Worm (Caenorhabditis elegans) whole organism, L1 larva: Measurements from ENCODE around the gene str-207.

Source experiments
- C34B4.2 ChIP-seq: sonication (generic microtip); optimal IDR thresholded peaks from 2 replicates; lab custom pipeline; 2017; ENCODE audit warnings: mild to moderate bottlenecking, missing genetic modification characterization, missing compliant biosample characterization
- F16B12.6 ChIP-seq: fragments of 150-350 bp; optimal IDR thresholded peaks from 2 replicates; lab custom pipeline; 2014; ENCODE audit warnings: missing biosample characterization, missing genetic modification characterization
- Y116A8C.19 ChIP-seq: sonication (generic microtip); optimal IDR thresholded peaks from 2 replicates; lab custom pipeline; 2016; ENCODE audit warnings: missing compliant biosample characterization, missing genetic modification characterization, borderline replicate concordance
- aly-2 ChIP-seq: fragments of 150-350 bp; optimal IDR thresholded peaks from 2 replicates; lab custom pipeline; 2014; ENCODE audit warnings: missing biosample characterization, missing genetic modification characterization
- blmp-1 ChIP-seq: fragments of 150-350 bp; optimal IDR thresholded peaks from 2 replicates; lab custom pipeline; 2014; ENCODE audit warnings: missing biosample characterization, missing genetic modification characterization
- ceh-8 ChIP-seq: fragments of 200-800 bp; sonication (Bioruptor generic); optimal IDR thresholded peaks from 2 replicates; lab custom pipeline; 2018; ENCODE audit warnings: mild to moderate bottlenecking, missing genetic modification characterization, moderate library complexity, missing compliant biosample characterization
- ceh-90 ChIP-seq: sonication (generic microtip); optimal IDR thresholded peaks from 2 replicates; lab custom pipeline; 2016; ENCODE audit warnings: missing genetic modification characterization, missing compliant biosample characterization
- dsc-1 ChIP-seq: sonication (generic microtip); optimal IDR thresholded peaks from 2 replicates; lab custom pipeline; 2016; ENCODE audit warnings: mild to moderate bottlenecking, missing genetic modification characterization, missing compliant biosample characterization
- elt-3 ChIP-seq, 6 experiments: fragments of 150-350 bp in 1 of 6; sonication (generic microtip); optimal IDR thresholded peaks; 2 replicates each; lab custom pipeline; 2017 to 2018; ENCODE audit warnings: missing biosample characterization in 6 of 6, missing genetic modification characterization in 6 of 6, inconsistent platforms in 1 of 6
- fkh-8 ChIP-seq: sonication (generic microtip); optimal IDR thresholded peaks from 2 replicates; lab custom pipeline; 2016; ENCODE audit warnings: mild to moderate bottlenecking, missing genetic modification characterization, missing compliant biosample characterization
- fos-1 ChIP-seq: fragments of 150-350 bp; optimal IDR thresholded peaks from 2 replicates; lab custom pipeline; 2014; ENCODE audit warnings: missing biosample characterization, missing genetic modification characterization
- grh-1 ChIP-seq: fragments of 200-800 bp; sonication (Bioruptor generic); IDR thresholded peaks from 2 replicates; pipeline ENCODE4 v1.3.6; 2022; ENCODE audit warnings: missing genetic modification reagents, missing genetic modification characterization, missing compliant biosample characterization
- hlh-17 ChIP-seq: fragments of 200-800 bp; sonication (Bioruptor generic); optimal IDR thresholded peaks from 2 replicates; lab custom pipeline; 2018; ENCODE audit warnings: missing genetic modification characterization, mild to moderate bottlenecking, missing compliant biosample characterization, moderate library complexity, borderline replicate concordance
- hpl-2 ChIP-seq: fragments of 150-350 bp; optimal IDR thresholded peaks from 2 replicates; lab custom pipeline; 2014; ENCODE audit warnings: missing biosample characterization, missing genetic modification reagents, missing genetic modification characterization
- isw-1 ChIP-seq: fragments of 200-800 bp; sonication (Bioruptor generic); IDR thresholded peaks from 2 replicates; pipeline ENCODE4 v1.3.6; 2022; ENCODE audit warnings: missing genetic modification characterization, missing compliant biosample characterization
- jun-1 ChIP-seq: fragments of 150-350 bp; optimal IDR thresholded peaks from 2 replicates; lab custom pipeline; 2014; ENCODE audit warnings: missing biosample characterization, missing genetic modification reagents, missing genetic modification characterization
- lin-13 ChIP-seq: fragments of 150-350 bp; optimal IDR thresholded peaks from 2 replicates; lab custom pipeline; 2014; ENCODE audit warnings: missing biosample characterization, missing genetic modification reagents, missing genetic modification characterization
- lsy-2 ChIP-seq, 2 experiments: fragments of 150-350 bp; optimal IDR thresholded peaks; 2 replicates each; lab custom pipeline; 2014; ENCODE audit warnings: missing biosample characterization in 2 of 2, missing genetic modification characterization in 2 of 2
- mab-9 ChIP-seq: fragments of 200-800 bp; sonication (Bioruptor generic); IDR thresholded peaks from 2 replicates; pipeline ENCODE4 v1.3.6; 2022; ENCODE audit warnings: missing genetic modification reagents, missing genetic modification characterization, missing compliant biosample characterization
- mep-1 ChIP-seq: fragments of 150-350 bp; optimal IDR thresholded peaks from 2 replicates; lab custom pipeline; 2014; ENCODE audit warnings: missing biosample characterization, missing genetic modification characterization
- nhr-11 ChIP-seq: fragments of 150-350 bp; optimal IDR thresholded peaks from 2 replicates; lab custom pipeline; 2014; ENCODE audit warnings: missing biosample characterization, missing genetic modification characterization
- nhr-19 ChIP-seq: fragments of 200-800 bp; sonication (Bioruptor generic); conservative IDR thresholded peaks from 2 replicates; pipeline ENCODE4 v1.3.6; 2022; ENCODE audit warnings: missing genetic modification characterization, missing compliant biosample characterization
- nhr-77 ChIP-seq: fragments of 150-350 bp; optimal IDR thresholded peaks from 2 replicates; lab custom pipeline; 2014; ENCODE audit warnings: missing biosample characterization, missing genetic modification characterization
- swsn-7 ChIP-seq: sonication (generic microtip); optimal IDR thresholded peaks from 2 replicates; lab custom pipeline; 2016; ENCODE audit warnings: missing genetic modification characterization, missing compliant biosample characterization
- tlp-1 ChIP-seq: fragments of 150-350 bp; optimal IDR thresholded peaks from 2 replicates; lab custom pipeline; 2014; ENCODE audit warnings: missing biosample characterization, missing genetic modification characterization
- unc-86 ChIP-seq: sonication (generic microtip); optimal IDR thresholded peaks from 2 replicates; lab custom pipeline; 2016; ENCODE audit warnings: missing genetic modification characterization, missing compliant biosample characterization
- zag-1 ChIP-seq: fragments of 150-350 bp; optimal IDR thresholded peaks from 2 replicates; lab custom pipeline; 2014; ENCODE audit warnings: missing biosample characterization, missing genetic modification characterization
- ztf-11 ChIP-seq, 2 experiments: sonication (generic microtip); optimal IDR thresholded peaks; 2 replicates each; lab custom pipeline; 2016 to 2017; ENCODE audit warnings: missing genetic modification characterization in 2 of 2, missing biosample characterization in 1 of 2, missing compliant biosample characterization in 1 of 2
- ztf-4 ChIP-seq: fragments of 150-350 bp; optimal IDR thresholded peaks from 2 replicates; lab custom pipeline; 2014; ENCODE audit warnings: missing biosample characterization, missing genetic modification characterization

Gene str-207

DNA sequence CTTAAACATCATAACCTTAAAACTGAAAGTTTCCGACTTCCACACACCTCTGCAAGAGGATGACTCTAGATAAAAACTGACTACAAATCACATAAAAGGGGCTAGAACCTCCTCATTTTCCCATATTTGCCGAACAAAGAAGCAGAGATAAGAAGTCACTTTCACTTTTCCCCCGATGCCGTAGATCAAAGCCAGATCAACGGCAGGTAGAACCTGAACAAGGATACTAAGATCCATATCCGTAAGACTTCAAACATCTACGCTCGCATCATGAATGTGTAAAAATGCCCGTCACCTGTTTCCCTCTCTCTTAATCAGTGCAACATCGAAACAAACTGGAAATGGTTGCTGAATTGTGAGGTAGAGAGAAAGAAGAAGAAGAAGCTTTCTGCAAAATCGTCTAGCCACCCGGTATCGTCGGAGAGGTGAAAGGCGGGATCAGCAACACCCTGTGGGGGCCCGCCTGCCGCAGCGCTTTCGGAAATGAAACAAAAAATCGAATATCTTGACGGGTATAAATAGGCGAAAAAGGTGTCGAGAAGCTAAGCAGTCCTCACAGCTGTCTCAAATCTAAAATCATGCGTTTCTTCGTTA is 32.8 kb upstream of the str-207 start, which contains the start of gene C02E7.6:
TSS of gene C02E7.6 (plus strand) at position 544 of the 594 bp plus-strand sequence.
- TF ChIP-seq nhr-19 (GFP tag; lab: Robert Waterston, UW) (no peak), unc-86 (tag; lab: Kevin White, UChicago) (no peak), blmp-1 (tag; lab: Kevin White, UChicago) (peak; percentile 88), isw-1 (GFP tag; lab: Robert Waterston, UW) (no peak), Y116A8C.19 (tag; lab: Kevin White, UChicago) (no peak), aly-2 (no peak), ztf-11 (tag; optimal IDR thresholded peaks at IDR 0.05; lab: Kevin White, UChicago) (no peak), grh-1 (no peak), jun-1 (peak; percentile 2), hpl-2 (GFP tag; lab: Kevin White, UChicago) (no peak), tlp-1 (tag; lab: Kevin White, UChicago) (no peak), elt-3 (tag; optimal IDR thresholded peaks at IDR 0.05; lab: Kevin White, UChicago) (no peak), nhr-11 (tag; lab: Kevin White, UChicago) (no peak), ztf-4 (tag; lab: Kevin White, UChicago) (peak; percentile 81), ceh-8 (no peak), fkh-8 (tag; lab: Kevin White, UChicago) (no peak), lin-13 (no peak)
- TF ChIP-seq, all 84 proteins: peak for 3

DNA sequence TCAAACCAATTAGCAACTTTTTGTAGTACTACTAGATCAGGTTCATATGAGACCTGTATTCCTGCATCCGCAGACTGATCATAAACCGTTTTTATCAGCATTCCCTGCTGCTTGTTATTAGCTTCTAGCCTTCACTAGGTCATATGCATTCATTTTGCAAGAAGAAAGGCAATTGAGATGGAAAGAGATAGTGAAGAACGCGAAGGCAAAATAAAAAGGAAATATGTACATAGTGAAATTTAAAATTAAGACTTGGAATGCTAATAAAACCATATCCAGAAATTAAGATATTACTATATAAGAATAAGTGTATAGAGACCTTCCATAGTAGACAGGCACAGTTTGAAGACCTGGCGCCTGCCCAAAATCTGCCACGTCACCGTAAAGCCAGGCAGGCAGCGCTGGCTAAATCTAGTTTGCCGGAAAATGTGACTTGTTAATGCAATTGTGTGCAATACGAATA is 30.8 kb upstream of the str-207 start, which contains the start of the genes C02E7.8 and srh-23:
TSS of gene C02E7.8 (minus strand) at position 101 of the 463 bp plus-strand sequence.
TSS of gene srh-23 (plus strand) at position 413 of the 463 bp plus-strand sequence.
- TF ChIP-seq blmp-1 (tag; lab: Kevin White, UChicago): peak; percentile 33
- TF ChIP-seq nhr-77 (tag; lab: Kevin White, UChicago): no peak

DNA sequence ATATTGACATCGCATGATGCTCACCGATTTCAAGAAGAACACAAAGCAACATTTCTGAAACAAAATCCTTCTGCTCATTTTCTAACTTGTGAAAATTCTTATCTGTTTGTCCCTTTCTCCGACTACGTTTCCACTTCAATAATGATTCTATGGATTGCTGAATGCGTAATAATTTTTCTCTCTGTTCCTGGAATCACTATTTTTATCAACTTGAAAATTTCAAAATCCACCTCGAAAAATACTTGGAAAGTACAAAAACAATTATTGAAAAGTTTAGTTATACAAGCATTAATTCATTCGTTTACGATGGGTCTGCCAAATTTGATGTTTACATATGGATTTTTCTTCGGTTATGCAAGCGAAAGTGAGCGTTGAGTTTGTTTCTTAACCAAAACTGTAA is 29.5 kb upstream of the str-207 start, which contains the start of gene srh-22:
TSS of gene srh-22 (plus strand) at position 301 of the 400 bp plus-strand sequence.
- TF ChIP-seq tlp-1 (tag; lab: Kevin White, UChicago) (no peak), swsn-7 (no peak), hlh-17 (GFP tag; lab: Kevin White, UChicago) (no peak), aly-2 (no peak), mep-1 (no peak), lin-13 (no peak)

DNA sequence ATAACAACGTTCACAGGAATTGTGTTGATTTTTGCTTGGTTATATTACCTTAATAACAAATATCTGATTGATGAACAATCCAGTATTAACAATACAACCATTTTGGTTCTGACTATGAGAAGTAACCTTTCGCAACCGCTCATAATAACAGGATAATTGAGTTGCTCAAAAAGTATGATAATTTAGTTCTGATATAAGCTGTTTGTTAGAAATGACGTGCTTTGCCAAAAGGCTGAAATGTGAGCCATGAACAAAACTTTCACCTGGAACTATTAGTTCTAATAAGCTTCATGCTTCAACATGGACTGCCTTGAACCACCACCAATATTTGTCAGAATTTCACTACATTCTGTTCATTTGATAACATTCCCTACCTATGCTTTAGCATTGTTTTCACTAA is 26.9 kb upstream of the str-207 start, which contains the start of gene srh-20:
TSS of gene srh-20 (plus strand) at position 301 of the 400 bp plus-strand sequence.
- TF ChIP-seq C34B4.2 (tag; lab: Kevin White, UChicago) (no peak), zag-1 (no peak), nhr-77 (tag; lab: Kevin White, UChicago) (no peak), dsc-1 (tag; lab: Kevin White, UChicago) (no peak), fos-1 (no peak)

DNA sequence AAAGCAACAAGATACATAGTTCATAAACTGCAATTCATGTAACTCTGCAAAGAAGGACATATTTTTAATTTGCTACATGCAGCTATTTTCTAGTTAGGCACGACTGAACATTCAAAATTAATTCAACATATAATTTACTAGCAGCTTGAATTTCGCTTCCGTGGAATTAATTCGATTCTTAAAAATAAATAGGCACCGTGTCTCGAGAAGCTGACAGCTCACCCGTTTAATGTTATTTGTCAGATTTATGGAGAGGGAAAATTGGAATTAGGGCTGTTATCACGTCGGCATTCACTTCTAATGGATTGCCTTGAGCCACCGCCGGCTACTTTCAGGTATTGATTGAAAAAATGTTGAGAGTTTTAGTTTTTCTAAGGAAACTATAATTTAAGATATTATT is 25.2 kb upstream of the str-207 start, which contains the start of gene srh-21:
TSS of gene srh-21 (plus strand) at position 301 of the 400 bp plus-strand sequence.
- TF ChIP-seq hpl-2 (GFP tag; lab: Kevin White, UChicago): no peak
- TF ChIP-seq fkh-8 (tag; lab: Kevin White, UChicago): peak; percentile 8
- TF ChIP-seq mab-9 (GFP tag; lab: Robert Waterston, UW): no peak

DNA sequence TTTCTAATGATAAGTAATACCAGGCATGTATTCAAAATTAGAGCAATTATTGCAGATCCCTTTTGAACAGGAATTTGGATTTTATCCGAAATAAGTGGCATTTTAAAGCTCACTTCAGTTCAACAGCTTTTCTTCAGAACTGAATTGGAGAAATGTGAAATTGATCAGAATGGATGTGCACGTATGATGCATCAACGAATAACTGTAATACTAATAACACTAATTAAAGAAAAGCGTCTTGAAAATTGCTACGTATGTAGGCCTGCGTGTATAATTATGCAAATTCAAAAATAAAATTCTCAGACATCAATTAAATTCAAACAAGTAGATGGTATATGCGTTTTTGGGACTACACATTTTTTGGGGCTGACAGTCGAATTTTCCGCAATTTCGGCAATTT is 21.7 kb upstream of the str-207 start, which contains the start of gene str-205:
TSS of gene str-205 (minus strand) at position 101 of the 400 bp plus-strand sequence.
- TF ChIP-seq F16B12.6 (tag; lab: Kevin White, UChicago): no peak
- no peak for TF ChIP-seq ceh-90 (tag; lab: Kevin White, UChicago)
- TF ChIP-seq lsy-2 (tag; optimal IDR thresholded peaks at IDR 0.05; lab: Kevin White, UChicago): no peak
- TF ChIP-seq, all 84 proteins: peak for 0
